Fruit fly (Drosophila melanogaster): Measurements from ENCODE around the gene D19A.

DNA sequence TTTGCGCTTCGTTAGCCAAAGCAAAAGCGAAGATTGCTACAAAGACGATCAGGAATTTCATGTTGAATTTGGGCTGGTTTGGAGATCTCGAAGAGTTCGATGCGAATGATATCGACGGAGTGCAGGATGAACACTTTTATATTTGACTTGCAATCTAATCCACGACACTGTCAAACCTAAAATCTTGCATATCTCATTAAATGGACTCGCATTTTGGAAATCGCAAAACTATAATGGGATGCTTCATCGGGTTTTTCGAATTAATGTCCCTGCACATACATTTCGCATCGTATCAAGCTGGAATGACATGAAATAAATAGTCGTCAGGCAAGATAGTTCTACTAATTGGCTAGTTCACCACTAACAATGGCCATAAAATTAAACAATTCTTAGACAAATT lies 50.9 kb downstream of the D19A start, which contains the start of gene Lcp65Ae:
- TF ChIP-seq Jra (GFP tag; optimal IDR thresholded peaks at IDR 0.05) = no peak
- no peak for TF ChIP-seq h (GFP tag; optimal IDR thresholded peaks at IDR 0.05)
- no peak for TF ChIP-seq Abd-B (GFP tag; optimal IDR thresholded peaks at IDR 0.05)
- no peak for TF ChIP-seq CG9705 (GFP tag; optimal IDR thresholded peaks at IDR 0.05)
- no peak for TF ChIP-seq foxo (GFP tag; optimal IDR thresholded peaks at IDR 0.05)
